Fruit fly (Drosophila melanogaster) whole organism, pupa: ENCODE results near the gene VhaAC39-2.

Experiments used
- CG10348 ChIP-seq: fragments of 200-800 bp; sonication (Bioruptor generic); IDR thresholded peaks from 2 replicates; pipeline ENCODE4 v1.3.6; 2022; ENCODE audit warnings: missing biosample characterization, missing genetic modification characterization
- CG12605 ChIP-seq: fragments of 200-800 bp; sonication (Bioruptor generic); IDR thresholded peaks from 2 replicates; pipeline ENCODE4 v1.3.6; 2022; ENCODE audit warnings: missing biosample characterization, missing genetic modification characterization
- CG13204 ChIP-seq: fragments of 200-800 bp; sonication (Bioruptor generic); optimal IDR thresholded peaks from 2 replicates; lab custom pipeline; 2018; ENCODE audit warnings: missing biosample characterization, mild to moderate bottlenecking, missing genetic modification characterization, moderate library complexity
- CG14655 ChIP-seq: fragments of 200-800 bp; sonication (Bioruptor generic); optimal IDR thresholded peaks from 3 replicates; lab custom pipeline; 2017; ENCODE audit warnings: mild to moderate bottlenecking, missing biosample characterization, missing genetic modification reagents, missing genetic modification characterization
- CG15710 ChIP-seq: fragments of 200-800 bp; sonication (Bioruptor generic); optimal IDR thresholded peaks from 2 replicates; lab custom pipeline; 2018; ENCODE audit warnings: missing biosample characterization, mild to moderate bottlenecking, missing genetic modification characterization, moderate library complexity
- CG17806 ChIP-seq: fragments of 200-800 bp; sonication (Bioruptor generic); optimal IDR thresholded peaks from 2 replicates; lab custom pipeline; 2018; ENCODE audit warnings: missing biosample characterization, mild to moderate bottlenecking, missing genetic modification characterization, moderate library complexity
- CG32121 ChIP-seq: fragments of 200-800 bp; sonication (Bioruptor generic); IDR thresholded peaks from 2 replicates; pipeline ENCODE4 v1.3.6; 2022; ENCODE audit warnings: missing biosample characterization, missing genetic modification characterization
- CG34367 ChIP-seq: fragments of 200-800 bp; sonication (Bioruptor generic); optimal IDR thresholded peaks from 2 replicates; lab custom pipeline; 2018; ENCODE audit warnings: missing biosample characterization, mild to moderate bottlenecking, missing genetic modification characterization
- CG4496 ChIP-seq: fragments of 200-800 bp; sonication (Bioruptor generic); IDR thresholded peaks from 3 replicates; pipeline ENCODE4 v1.3.6; 2022; ENCODE audit warnings: missing biosample characterization, missing genetic modification characterization
- CG8159 ChIP-seq: fragments of 200-800 bp; sonication (Bioruptor generic); optimal IDR thresholded peaks from 3 replicates; lab custom pipeline; 2018; ENCODE audit warnings: missing biosample characterization, mild to moderate bottlenecking, missing genetic modification characterization, moderate library complexity
- CG8301 ChIP-seq: fragments of 200-800 bp; sonication (Bioruptor generic); optimal IDR thresholded peaks from 2 replicates; lab custom pipeline; 2018; ENCODE audit warnings: missing biosample characterization, mild to moderate bottlenecking, missing genetic modification characterization
- CG9948 ChIP-seq: fragments of 200-800 bp; sonication (Bioruptor generic); optimal IDR thresholded peaks from 2 replicates; lab custom pipeline; 2018; ENCODE audit warnings: missing biosample characterization, mild to moderate bottlenecking, missing genetic modification characterization, moderate library complexity
- D1 ChIP-seq: fragments of 200-800 bp; sonication (Bioruptor generic); optimal IDR thresholded peaks from 2 replicates; lab custom pipeline; 2018; ENCODE audit warnings: missing biosample characterization, mild to moderate bottlenecking, missing genetic modification characterization, moderate library complexity
- EcR ChIP-seq: fragments of 200-800 bp; sonication (Bioruptor generic); optimal IDR thresholded peaks from 3 replicates; lab custom pipeline; 2019; ENCODE audit warnings: missing biosample characterization, missing genetic modification characterization, mild to moderate bottlenecking, moderate library complexity, missing genetic modification reagents
- Ets98B ChIP-seq: fragments of 200-800 bp; sonication (Bioruptor generic); IDR thresholded peaks from 2 replicates; pipeline ENCODE4 v1.3.6; 2022; ENCODE audit warnings: missing biosample characterization, missing genetic modification characterization
- Pif1A ChIP-seq: fragments of 200-800 bp; sonication (Bioruptor generic); optimal IDR thresholded peaks from 3 replicates; lab custom pipeline; 2016; ENCODE audit warnings: missing biosample characterization, missing genetic modification characterization
- Pif1B ChIP-seq: fragments of 200-800 bp; sonication (Bioruptor generic); optimal IDR thresholded peaks from 3 replicates; lab custom pipeline; 2016; ENCODE audit warnings: missing biosample characterization, missing genetic modification characterization
- Snoo ChIP-seq: fragments of 200-800 bp; sonication (Bioruptor generic); optimal IDR thresholded peaks from 3 replicates; lab custom pipeline; 2017; ENCODE audit warnings: missing biosample characterization, mild to moderate bottlenecking, missing genetic modification characterization, inconsistent platforms
- fd96Ca ChIP-seq: fragments of 200-800 bp; sonication (Bioruptor generic); IDR thresholded peaks from 3 replicates; pipeline ENCODE4 v1.3.6; 2022; ENCODE audit warnings: missing biosample characterization, missing genetic modification characterization
- gl ChIP-seq: fragments of 200-800 bp; sonication (Bioruptor generic); optimal IDR thresholded peaks from 2 replicates; lab custom pipeline; 2018; ENCODE audit warnings: missing biosample characterization, mild to moderate bottlenecking, missing genetic modification characterization
- rn ChIP-seq: fragments of 200-800 bp; sonication (Bioruptor generic); IDR thresholded peaks from 2 replicates; pipeline ENCODE4 v1.3.6; 2022; ENCODE audit warnings: missing biosample characterization, missing genetic modification characterization

Gene VhaAC39-2

DNA sequence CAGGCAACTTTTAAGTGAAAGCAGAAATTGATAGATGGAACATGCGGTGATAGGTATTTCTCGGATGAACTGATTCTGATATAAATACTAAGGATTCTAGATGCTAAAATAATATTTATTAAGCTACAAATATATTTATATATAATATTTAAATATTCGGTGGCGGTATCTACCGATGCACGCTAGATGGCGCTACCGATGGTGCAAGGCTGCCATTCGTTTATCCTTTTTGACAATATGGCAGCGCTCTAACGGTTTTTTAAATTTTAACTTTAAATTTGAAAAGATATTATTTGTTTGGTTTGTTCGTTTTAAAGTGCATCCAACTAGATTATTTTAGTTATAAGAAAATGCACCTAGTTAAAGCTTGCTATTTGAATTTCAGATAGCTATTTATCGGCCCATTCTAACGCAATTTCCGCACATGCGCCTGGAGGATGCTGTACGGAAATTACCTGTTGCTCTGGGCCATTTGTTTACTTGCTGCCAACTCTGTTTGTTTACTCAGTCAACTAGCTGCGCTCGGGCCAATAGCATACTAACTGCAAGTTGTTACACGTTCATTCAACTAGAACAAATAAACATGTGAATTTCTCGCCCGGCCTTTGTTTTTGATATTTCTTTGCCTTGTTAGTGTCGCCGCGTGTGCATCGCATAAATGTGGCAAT is at the start of gene VhaAC39-2:
Gene VhaAC39-2, minus strand, starts transcription at position 28 of the 668 bp plus-strand sequence.
- TF ChIP-seq fd96Ca (GFP tag; lab: Robert Waterston, UW) (no peak), CG12605 (GFP tag; lab: Robert Waterston, UW) (peak; percentile 63; the same call in 1 of the 2 replicates)

DNA sequence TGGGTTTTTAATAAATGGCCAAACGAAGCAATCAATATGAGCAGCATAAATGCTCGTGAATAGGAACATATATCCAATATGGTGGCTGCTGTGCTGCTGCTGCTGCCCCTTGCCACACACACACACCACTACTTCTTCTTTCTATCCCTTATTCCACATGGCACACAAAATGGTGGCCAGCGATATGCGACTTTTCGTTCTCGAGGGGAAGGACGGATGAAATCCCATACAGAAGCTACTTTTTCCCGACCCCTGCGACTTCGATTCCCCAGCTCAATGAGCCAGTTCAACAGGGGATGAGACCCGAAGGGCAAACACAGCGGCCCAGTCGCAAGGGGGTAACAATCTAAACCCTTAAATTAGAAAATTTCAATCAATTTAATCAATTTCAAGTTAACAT is 48.1 kb upstream of the VhaAC39-2 start:
- TF ChIP-seq Snoo (tag; lab: Kevin White, UChicago) (no peak), CG14655 (GFP tag; lab: Kevin White, UChicago) (no peak), Ets98B (GFP tag; lab: Robert Waterston, UW) (no peak), rn (GFP tag; lab: Robert Waterston, UW) (no peak), CG34367 (no peak), CG12605 (GFP tag; lab: Robert Waterston, UW) (no peak), CG17806 (tag; lab: Kevin White, UChicago) (no peak), CG10348 (GFP tag; lab: Robert Waterston, UW) (no peak), EcR (GFP tag; lab: Kevin White, UChicago) (no peak), gl (tag; lab: Kevin White, UChicago) (no peak), CG8301 (no peak), CG13204 (GFP tag; lab: Kevin White, UChicago) (no peak), Pif1B (GFP tag; lab: Kevin White, UChicago) (no peak), CG32121 (no peak), CG4496 (no peak), CG9948 (tag; lab: Kevin White, UChicago) (no peak), CG15710 (tag; lab: Kevin White, UChicago) (no peak), CG8159 (tag; lab: Kevin White, UChicago) (no peak)

DNA sequence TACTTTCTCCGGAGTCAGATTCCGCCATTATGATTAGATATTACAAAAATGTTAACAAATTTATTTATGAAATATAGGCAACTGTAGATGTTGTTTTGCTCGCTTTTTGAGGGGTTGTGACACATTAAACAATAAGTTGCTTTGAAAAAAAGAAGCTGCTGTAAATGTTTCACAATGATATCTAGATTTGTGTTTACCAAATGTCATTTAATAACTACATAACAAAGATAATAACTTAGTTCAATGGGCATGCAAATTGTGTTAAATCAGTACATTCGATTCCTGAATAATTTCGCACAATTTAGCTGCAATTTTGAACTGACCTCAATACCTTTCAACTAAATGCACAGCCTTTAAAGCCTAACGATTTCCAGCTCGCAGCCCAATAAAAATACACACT is 44.8 kb upstream of the VhaAC39-2 start, which contains the start of gene fzo:
Gene fzo, minus strand, starts transcription at position 101 of the 400 bp plus-strand sequence.
- TF ChIP-seq CG8301 (no peak), CG10348 (GFP tag; lab: Robert Waterston, UW) (no peak), CG14655 (GFP tag; lab: Kevin White, UChicago) (no peak), Ets98B (GFP tag; lab: Robert Waterston, UW) (no peak), CG32121 (no peak), CG34367 (no peak), CG8159 (tag; lab: Kevin White, UChicago) (no peak), D1 (tag; lab: Kevin White, UChicago) (no peak), Snoo (tag; lab: Kevin White, UChicago) (no peak), CG12605 (GFP tag; lab: Robert Waterston, UW) (no peak), rn (GFP tag; lab: Robert Waterston, UW) (no peak), CG9948 (tag; lab: Kevin White, UChicago) (no peak), EcR (GFP tag; lab: Kevin White, UChicago) (no peak), Pif1B (GFP tag; lab: Kevin White, UChicago) (no peak), CG13204 (GFP tag; lab: Kevin White, UChicago) (no peak), fd96Ca (GFP tag; lab: Robert Waterston, UW) (no peak), CG15710 (tag; lab: Kevin White, UChicago) (no peak), CG4496 (no peak), Pif1A (GFP tag; lab: Kevin White, UChicago) (no peak), gl (tag; lab: Kevin White, UChicago) (no peak)

DNA sequence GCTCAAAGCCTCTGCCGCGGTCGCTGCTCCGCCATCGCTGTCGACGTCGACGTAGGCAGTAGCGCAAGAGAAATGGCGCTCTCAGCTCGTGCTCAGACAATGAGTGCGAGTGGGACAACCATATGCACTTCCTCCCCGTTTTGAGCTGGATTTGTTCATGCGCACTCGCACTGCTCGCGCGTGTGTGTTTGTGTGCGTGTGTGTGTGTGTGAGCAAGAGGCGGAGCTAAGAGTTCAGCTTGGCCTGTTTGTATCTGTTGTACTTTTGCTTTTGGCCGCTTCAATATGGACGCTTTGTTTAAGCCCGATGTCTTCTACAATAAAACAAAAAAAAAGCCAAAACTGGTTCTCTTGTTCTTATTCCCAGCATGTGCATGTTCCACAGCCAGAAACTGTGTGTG is 42.0 kb upstream of the VhaAC39-2 start:
- 0 out of 3 replicates have a peak, but pooled peaks have one; percentile 48 for TF ChIP-seq fd96Ca (GFP tag; lab: Robert Waterston, UW)
- peak; percentile 45; the same call in 1 of the 2 replicates for TF ChIP-seq CG32121
- TF ChIP-seq CG13204 (GFP tag; lab: Kevin White, UChicago): no peak
- peak; percentile 27 for TF ChIP-seq CG15710 (tag; lab: Kevin White, UChicago)
- no peak for TF ChIP-seq CG14655 (GFP tag; lab: Kevin White, UChicago)
- no peak for TF ChIP-seq CG17806 (tag; lab: Kevin White, UChicago)
- TF ChIP-seq CG12605 (GFP tag; lab: Robert Waterston, UW): no peak
- no peak for TF ChIP-seq Pif1B (GFP tag; lab: Kevin White, UChicago)
- no peak for TF ChIP-seq EcR (GFP tag; lab: Kevin White, UChicago)
- TF ChIP-seq CG10348 (GFP tag; lab: Robert Waterston, UW): no peak
- peak; percentile 27 for TF ChIP-seq Ets98B (GFP tag; lab: Robert Waterston, UW)
- TF ChIP-seq Snoo (tag; lab: Kevin White, UChicago): peak; percentile 66
- peak; percentile 34 for TF ChIP-seq gl (tag; lab: Kevin White, UChicago)
- TF ChIP-seq CG4496: no peak; the same call in 2 of the 3 replicates
- no peak for TF ChIP-seq CG8301
- peak; percentile 38 for TF ChIP-seq Pif1A (GFP tag; lab: Kevin White, UChicago)
- TF ChIP-seq CG34367: peak; percentile 22

DNA sequence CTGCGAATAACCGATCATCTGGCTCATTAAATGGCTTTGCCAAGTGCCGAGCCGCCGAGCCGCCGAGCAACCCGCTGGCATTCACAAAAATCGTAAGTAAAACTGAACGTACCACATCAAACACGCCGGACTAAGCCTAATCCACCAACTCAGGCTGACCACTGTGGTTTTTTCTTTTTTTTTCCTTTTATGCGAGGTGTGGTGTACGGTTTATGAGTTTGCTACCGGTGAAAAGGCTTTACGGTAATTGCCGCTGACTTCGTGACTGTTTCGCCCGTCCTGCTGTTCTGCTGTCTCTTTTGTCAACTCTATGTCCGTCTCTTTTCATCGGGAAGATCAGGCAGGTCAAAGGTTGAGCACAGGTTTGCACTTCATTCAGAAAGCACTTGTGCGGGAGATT is 36.6 kb upstream of the VhaAC39-2 start:
- TF ChIP-seq CG4496 (no peak), CG32121 (no peak), Pif1A (GFP tag; lab: Kevin White, UChicago) (no peak), CG8301 (no peak), CG17806 (tag; lab: Kevin White, UChicago) (no peak)

DNA sequence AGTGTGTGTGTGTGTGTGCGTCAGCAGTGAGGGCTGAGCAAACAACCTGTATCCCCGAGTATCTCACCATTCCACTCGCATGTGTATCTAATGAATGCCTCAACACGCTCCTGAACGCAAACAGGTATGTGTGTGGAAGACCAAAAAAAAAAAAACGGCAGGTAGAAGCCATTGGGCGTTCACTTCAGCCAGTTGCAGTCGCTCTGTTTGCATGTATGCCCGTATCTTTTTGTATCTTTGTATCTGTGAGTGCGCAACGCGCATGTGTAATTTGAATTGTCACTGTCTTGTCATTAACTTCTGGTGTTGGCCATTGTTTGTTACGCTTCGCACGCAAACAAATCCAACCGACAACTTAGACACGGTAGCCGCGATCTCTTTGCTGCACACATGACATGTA is 34.3 kb upstream of the VhaAC39-2 start:
- TF ChIP-seq CG14655 (GFP tag; lab: Kevin White, UChicago): no peak
- TF ChIP-seq fd96Ca (GFP tag; lab: Robert Waterston, UW): 0 out of 3 replicates have a peak, but pooled peaks have one; percentile 29
